Worm (Caenorhabditis elegans): ENCODE data around the gene aexr-1.

Gene aexr-1

ce11 chrX:6597089-6597488, 38.0 kb downstream of the aexr-1 start, which contains the start of gene ttr-6:
ttr-6 (minus strand) TSS chrX:6597121.
- TF ChIP-seq unc-62 (GFP tag; optimal IDR thresholded peaks at IDR 0.05) (no peak), aly-2 (tag; optimal IDR thresholded peaks at IDR 0.05) (no peak), elt-3 (tag; optimal IDR thresholded peaks at IDR 0.05) (no peak), egl-5 (tag; optimal IDR thresholded peaks at IDR 0.05) (peak; percentile 47), nhr-67 (tag; optimal IDR thresholded peaks at IDR 0.05) (no peak)

- TF ChIP-seq unc-62 (GFP tag; optimal IDR thresholded peaks at IDR 0.05) (peak; percentile 16), lsy-12 (tag; optimal IDR thresholded peaks at IDR 0.05) (peak; percentile 18), aly-2 (tag; optimal IDR thresholded peaks at IDR 0.05) (no peak), hmg-11 (tag; optimal IDR thresholded peaks at IDR 0.05) (peak; percentile 93), nhr-28 (tag; optimal IDR thresholded peaks at IDR 0.05) (no peak), elt-2 (tag; optimal IDR thresholded peaks at IDR 0.05) (peak; percentile 35), elt-3 (tag; optimal IDR thresholded peaks at IDR 0.05) (no peak), eor-1 (tag; optimal IDR thresholded peaks at IDR 0.05) (peak in 1 of 2 experiments; percentile 64), egl-5 (tag; optimal IDR thresholded peaks at IDR 0.05) (no peak), nhr-12 (tag; optimal IDR thresholded peaks at IDR 0.05) (no peak), tbx-2 (tag; optimal IDR thresholded peaks at IDR 0.05) (peak; percentile 58), skn-1 (tag; optimal IDR thresholded peaks at IDR 0.05) (no peak), R02D3.7 (tag; optimal IDR thresholded peaks at IDR 0.05) (peak; percentile 49), pqm-1 (tag; optimal IDR thresholded peaks at IDR 0.05) (peak; percentile 20), ZK546.5 (tag; optimal IDR thresholded peaks at IDR 0.05) (no peak), ceh-82 (tag; optimal IDR thresholded peaks at IDR 0.05) (no peak), snpc-4 (tag; optimal IDR thresholded peaks at IDR 0.05) (no peak), daf-12 (tag; optimal IDR thresholded peaks at IDR 0.05) (no peak), ztf-11 (tag; optimal IDR thresholded peaks at IDR 0.05) (peak; percentile 36), nhr-11 (tag; optimal IDR thresholded peaks at IDR 0.05) (peak; percentile 29), jun-1 (tag; optimal IDR thresholded peaks at IDR 0.05) (no peak), fkh-10 (GFP tag; optimal IDR thresholded peaks at IDR 0.05) (no peak), egl-27 (tag; optimal IDR thresholded peaks at IDR 0.05) (no peak), sea-2 (GFP tag; optimal IDR thresholded peaks at IDR 0.05) (no peak), lin-39 (tag; optimal IDR thresholded peaks at IDR 0.05) (peak; percentile 37), nhr-43 (tag; optimal IDR thresholded peaks at IDR 0.05; ENCODE audit: poor library complexity, severe bottlenecking) (peak; percentile 40), mdl-1 (tag; optimal IDR thresholded peaks at IDR 0.05) (no peak), pha-4 (tag; optimal IDR thresholded peaks at IDR 0.05) (peak; percentile 74), nfya-1 (tag; optimal IDR thresholded peaks at IDR 0.05; ENCODE audit: insufficient read depth) (peak; percentile 50)
Observed at ce11 chrX:6593178-6593786, 41.8 kb downstream of the aexr-1 start.

- TF ChIP-seq nfya-1 (tag; optimal IDR thresholded peaks at IDR 0.05; ENCODE audit: insufficient read depth) (peak; percentile 29), jun-1 (tag; optimal IDR thresholded peaks at IDR 0.05) (no peak), pqm-1 (tag; optimal IDR thresholded peaks at IDR 0.05) (no peak), egl-5 (tag; optimal IDR thresholded peaks at IDR 0.05) (peak; percentile 24), nhr-12 (tag; optimal IDR thresholded peaks at IDR 0.05) (no peak), lin-39 (tag; optimal IDR thresholded peaks at IDR 0.05) (peak; percentile 23)
Observed at ce11 chrX:6591674-6592073, 43.4 kb downstream of the aexr-1 start.

ce11 chrX:6588495-6588894, 46.6 kb downstream of the aexr-1 start, which contains the start of gene fbxl-4:
fbxl-4 (plus strand) TSS chrX:6588795.
- TF ChIP-seq R02D3.7 (tag; optimal IDR thresholded peaks at IDR 0.05), result no peak
- TF ChIP-seq ztf-11 (tag; optimal IDR thresholded peaks at IDR 0.05), result no peak
- TF ChIP-seq nhr-23 (tag; optimal IDR thresholded peaks at IDR 0.05), result no peak
- no peak for TF ChIP-seq unc-39 (tag; optimal IDR thresholded peaks at IDR 0.05)
- TF ChIP-seq nhr-12 (tag; optimal IDR thresholded peaks at IDR 0.05), result no peak
- TF ChIP-seq nhr-237 (tag; optimal IDR thresholded peaks at IDR 0.05), result no peak
- no peak for TF ChIP-seq elt-2 (tag; optimal IDR thresholded peaks at IDR 0.05)
- no peak for TF ChIP-seq nhr-43 (tag; optimal IDR thresholded peaks at IDR 0.05; ENCODE audit: poor library complexity, severe bottlenecking)
- no peak for TF ChIP-seq elt-1 (tag; optimal IDR thresholded peaks at IDR 0.05)
- TF ChIP-seq fos-1 (tag; optimal IDR thresholded peaks at IDR 0.05), result no peak
- no peak for TF ChIP-seq lin-39 (tag; optimal IDR thresholded peaks at IDR 0.05)
- TF ChIP-seq lin-15B (tag; optimal IDR thresholded peaks at IDR 0.05), result no peak
